Worm (Caenorhabditis elegans) whole organism, L3 larva: ENCODE results near the gene ehn-3.
A peak's percentile ranks its signal among the peaks of the same experiment; 100 is the strongest.

Experiments used
- R02D3.7 ChIP-seq: fragments of 150-350 bp; optimal IDR thresholded peaks from 2 replicates; lab custom pipeline; 2014; ENCODE audit warnings: missing biosample characterization, missing genetic modification characterization
- ZK546.5 ChIP-seq: sonication (generic microtip); optimal IDR thresholded peaks from 2 replicates; lab custom pipeline; 2017; ENCODE audit warnings: missing biosample characterization, missing genetic modification characterization
- aly-2 ChIP-seq: fragments of 150-350 bp; optimal IDR thresholded peaks from 2 replicates; lab custom pipeline; 2014; ENCODE audit warnings: missing biosample characterization, missing genetic modification characterization
- ama-1 ChIP-seq: fragments of 150-350 bp; optimal IDR thresholded peaks from 2 replicates; lab custom pipeline; 2018
- ceh-28 ChIP-seq: fragments of 150-350 bp; optimal IDR thresholded peaks from 2 replicates; lab custom pipeline; 2014; ENCODE audit warnings: missing biosample characterization, missing genetic modification reagents, missing genetic modification characterization
- ceh-82 ChIP-seq: fragments of 150-350 bp; optimal IDR thresholded peaks from 2 replicates; lab custom pipeline; 2014; ENCODE audit warnings: missing biosample characterization, missing genetic modification characterization
- ceh-9 ChIP-seq: sonication (generic microtip); optimal IDR thresholded peaks from 2 replicates; lab custom pipeline; 2018; ENCODE audit warnings: missing biosample characterization, missing genetic modification characterization
- daf-12 ChIP-seq: fragments of 150-350 bp; optimal IDR thresholded peaks from 2 replicates; lab custom pipeline; 2014; ENCODE audit warnings: missing biosample characterization, missing genetic modification reagents, missing genetic modification characterization
- egl-5 ChIP-seq: fragments of 150-350 bp; optimal IDR thresholded peaks from 2 replicates; lab custom pipeline; 2017; ENCODE audit warnings: missing biosample characterization, missing genetic modification reagents, missing genetic modification characterization, inconsistent platforms
- elt-1 ChIP-seq: fragments of 150-350 bp; optimal IDR thresholded peaks from 2 replicates; lab custom pipeline; 2014; ENCODE audit warnings: missing biosample characterization, missing genetic modification characterization
- elt-2 ChIP-seq: sonication (generic microtip); optimal IDR thresholded peaks from 2 replicates; lab custom pipeline; 2016; ENCODE audit warnings: missing genetic modification reagents, mild to moderate bottlenecking, missing genetic modification characterization, missing compliant biosample characterization
- elt-3 ChIP-seq, 3 experiments: fragments of 150-350 bp in 1 of 3; sonication (generic microtip) in 2 of 3; optimal IDR thresholded peaks; 2 replicates in 2 of 3; 4 replicates in 1 of 3; lab custom pipeline; 2014 to 2017; ENCODE audit warnings: missing biosample characterization in 3 of 3, missing genetic modification characterization in 3 of 3
- eor-1 ChIP-seq, 2 experiments: fragments of 150-350 bp; optimal IDR thresholded peaks; 2 replicates each; lab custom pipeline; 2014 to 2018; ENCODE audit warnings: missing biosample characterization in 2 of 2, missing genetic modification characterization in 2 of 2
- fkh-10 ChIP-seq: sonication (generic microtip); optimal IDR thresholded peaks from 2 replicates; lab custom pipeline; 2017; ENCODE audit warnings: missing biosample characterization, missing genetic modification reagents, missing genetic modification characterization
- fkh-2 ChIP-seq: fragments of 150-350 bp; optimal IDR thresholded peaks from 2 replicates; lab custom pipeline; 2014; ENCODE audit warnings: missing biosample characterization, missing genetic modification reagents, missing genetic modification characterization
- fos-1 ChIP-seq: fragments of 150-350 bp; optimal IDR thresholded peaks from 2 replicates; lab custom pipeline; 2014; ENCODE audit warnings: missing biosample characterization, missing genetic modification characterization
- hmg-11 ChIP-seq: sonication (generic microtip); optimal IDR thresholded peaks from 2 replicates; lab custom pipeline; 2016; ENCODE audit warnings: missing genetic modification characterization, missing compliant biosample characterization
- jun-1 ChIP-seq: fragments of 150-350 bp; optimal IDR thresholded peaks from 2 replicates; lab custom pipeline; 2014; ENCODE audit warnings: missing biosample characterization, missing genetic modification reagents, missing genetic modification characterization
- lin-15B ChIP-seq: fragments of 150-350 bp; optimal IDR thresholded peaks from 2 replicates; lab custom pipeline; 2014; ENCODE audit warnings: missing biosample characterization, missing genetic modification characterization
- lin-39 ChIP-seq: fragments of 150-350 bp; optimal IDR thresholded peaks from 2 replicates; lab custom pipeline; 2018; ENCODE audit warnings: missing biosample characterization, missing genetic modification reagents, missing genetic modification characterization
- lsy-12 ChIP-seq: sonication (generic microtip); optimal IDR thresholded peaks from 2 replicates; lab custom pipeline; 2016; ENCODE audit warnings: mild to moderate bottlenecking, missing genetic modification characterization, missing compliant biosample characterization
- mdl-1 ChIP-seq: fragments of 150-350 bp; optimal IDR thresholded peaks from 2 replicates; lab custom pipeline; 2014; ENCODE audit warnings: missing biosample characterization, missing genetic modification characterization
- nfya-1 ChIP-seq: sonication (generic microtip); optimal IDR thresholded peaks from 2 replicates; lab custom pipeline; 2017; ENCODE audit warnings: missing genetic modification characterization, mild to moderate bottlenecking, missing compliant biosample characterization, antibody characterized with exemption, moderate library complexity; ENCODE audit not compliant: insufficient read depth
- nhr-11 ChIP-seq: fragments of 150-350 bp; optimal IDR thresholded peaks from 2 replicates; lab custom pipeline; 2014; ENCODE audit warnings: missing biosample characterization, missing genetic modification characterization
- nhr-12 ChIP-seq: fragments of 150-350 bp; optimal IDR thresholded peaks from 2 replicates; lab custom pipeline; 2014; ENCODE audit warnings: missing biosample characterization, missing genetic modification characterization
- nhr-23 ChIP-seq: fragments of 150-350 bp; optimal IDR thresholded peaks from 2 replicates; lab custom pipeline; 2014; ENCODE audit warnings: missing biosample characterization, missing genetic modification reagents, missing genetic modification characterization
- nhr-237 ChIP-seq: fragments of 150-350 bp; optimal IDR thresholded peaks from 2 replicates; lab custom pipeline; 2014; ENCODE audit warnings: missing biosample characterization, missing genetic modification characterization
- nhr-25 ChIP-seq: sonication (generic microtip); optimal IDR thresholded peaks from 2 replicates; lab custom pipeline; 2017; ENCODE audit warnings: missing biosample characterization, missing genetic modification characterization
- nhr-28 ChIP-seq: fragments of 150-350 bp; optimal IDR thresholded peaks from 2 replicates; lab custom pipeline; 2014; ENCODE audit warnings: missing biosample characterization, missing genetic modification characterization
- nhr-43 ChIP-seq: sonication (generic microtip); optimal IDR thresholded peaks from 2 replicates; lab custom pipeline; 2016; ENCODE audit warnings: mild to moderate bottlenecking, missing genetic modification characterization, missing compliant biosample characterization; ENCODE audit not compliant: poor library complexity, severe bottlenecking
- nhr-67 ChIP-seq: fragments of 150-350 bp; optimal IDR thresholded peaks from 2 replicates; lab custom pipeline; 2014; ENCODE audit warnings: missing biosample characterization, missing genetic modification characterization
- nhr-76 ChIP-seq: fragments of 150-350 bp; sonication (generic microtip); optimal IDR thresholded peaks from 5 replicates; lab custom pipeline; 2014; ENCODE audit warnings: missing biosample characterization, missing genetic modification characterization
- nhr-77 ChIP-seq: fragments of 150-350 bp; optimal IDR thresholded peaks from 2 replicates; lab custom pipeline; 2014; ENCODE audit warnings: missing biosample characterization, missing genetic modification characterization
- pha-4 ChIP-seq: fragments of 150-350 bp; optimal IDR thresholded peaks from 2 replicates; lab custom pipeline; 2014; ENCODE audit warnings: missing biosample characterization, missing genetic modification reagents, missing genetic modification characterization
- pqm-1 ChIP-seq: fragments of 150-350 bp; optimal IDR thresholded peaks from 2 replicates; lab custom pipeline; 2017; ENCODE audit warnings: missing biosample characterization, missing genetic modification characterization, inconsistent platforms
- sea-2 ChIP-seq: fragments of 150-350 bp; sonication (generic microtip); optimal IDR thresholded peaks from 4 replicates; lab custom pipeline; 2014; ENCODE audit warnings: missing biosample characterization, missing genetic modification reagents, missing genetic modification characterization
- skn-1 ChIP-seq: fragments of 150-350 bp; optimal IDR thresholded peaks from 2 replicates; lab custom pipeline; 2014; ENCODE audit warnings: missing biosample characterization, missing genetic modification characterization
- snpc-4 ChIP-seq: fragments of 150-350 bp; optimal IDR thresholded peaks from 2 replicates; lab custom pipeline; 2014; ENCODE audit warnings: missing biosample characterization, missing genetic modification characterization
- unc-62 ChIP-seq: fragments of 150-350 bp; sonication (generic microtip); optimal IDR thresholded peaks from 4 replicates; lab custom pipeline; 2014; ENCODE audit warnings: missing biosample characterization, missing genetic modification reagents, missing genetic modification characterization
- zag-1 ChIP-seq: fragments of 150-350 bp; optimal IDR thresholded peaks from 2 replicates; lab custom pipeline; 2014; ENCODE audit warnings: missing biosample characterization, missing genetic modification characterization
- ztf-11 ChIP-seq: fragments of 150-350 bp; optimal IDR thresholded peaks from 2 replicates; lab custom pipeline; 2014; ENCODE audit warnings: missing biosample characterization, missing genetic modification characterization
- ztf-4 ChIP-seq: fragments of 150-350 bp; optimal IDR thresholded peaks from 2 replicates; lab custom pipeline; 2014; ENCODE audit warnings: missing biosample characterization, missing genetic modification characterization

Gene ehn-3

ce11 chrIV:5374321-5374720 lies 44.7 kb downstream of the ehn-3 start:
- TF ChIP-seq fos-1 (tag; lab: Kevin White, UChicago), result peak; percentile 57
- TF ChIP-seq ceh-28 (tag; lab: Kevin White, UChicago), result peak; percentile 27
- TF ChIP-seq elt-2 (tag; lab: Kevin White, UChicago), result peak; percentile 55
- TF ChIP-seq lin-39 (tag; lab: Kevin White, UChicago), result no peak
- no peak for TF ChIP-seq hmg-11 (tag; lab: Kevin White, UChicago)
- no peak for TF ChIP-seq unc-62
- no peak for TF ChIP-seq elt-3 (tag; optimal IDR thresholded peaks at IDR 0.05; lab: Kevin White, UChicago)
- TF ChIP-seq lsy-12 (tag; lab: Kevin White, UChicago), result no peak
- TF ChIP-seq nhr-77 (tag; lab: Kevin White, UChicago), result peak; percentile 13
- TF ChIP-seq skn-1 (tag; lab: Kevin White, UChicago), result no peak
- TF ChIP-seq nhr-28, result no peak
- no peak for TF ChIP-seq fkh-2 (tag; lab: Kevin White, UChicago)
- no peak for TF ChIP-seq elt-1 (tag; lab: Kevin White, UChicago)
- TF ChIP-seq nhr-76 (tag; lab: Kevin White, UChicago), result no peak
- TF ChIP-seq aly-2 (tag; lab: Kevin White, UChicago), result no peak
- no peak for TF ChIP-seq eor-1 (tag; optimal IDR thresholded peaks at IDR 0.05; lab: Kevin White, UChicago)

- peak; percentile 42 for TF ChIP-seq nhr-23 (tag; lab: Kevin White, UChicago)
- peak; percentile 40 for TF ChIP-seq nfya-1 (tag; lab: Kevin White, UChicago)
- no peak for TF ChIP-seq jun-1 (tag; lab: Kevin White, UChicago)
- TF ChIP-seq lsy-12 (tag; lab: Kevin White, UChicago), result no peak
- TF ChIP-seq pqm-1 (tag; lab: Kevin White, UChicago), result no peak
- TF ChIP-seq unc-62, result no peak
- TF ChIP-seq nhr-76 (tag; lab: Kevin White, UChicago), result no peak
- TF ChIP-seq nhr-11 (tag; lab: Kevin White, UChicago), result no peak
- TF ChIP-seq, all 47 proteins: peak for 2
Observed at ce11 chrIV:5370914-5371313, 48.1 kb downstream of the ehn-3 start.

- TF ChIP-seq nhr-237 (tag; lab: Kevin White, UChicago) (no peak), nfya-1 (tag; lab: Kevin White, UChicago) (no peak), nhr-12 (tag; lab: Kevin White, UChicago) (no peak), ztf-4 (tag; lab: Kevin White, UChicago) (no peak), lsy-12 (tag; lab: Kevin White, UChicago) (no peak), nhr-25 (tag; lab: Kevin White, UChicago) (no peak), daf-12 (tag; lab: Kevin White, UChicago) (no peak), nhr-11 (tag; lab: Kevin White, UChicago) (no peak), lin-15B (tag; lab: Kevin White, UChicago) (no peak), eor-1 (tag; optimal IDR thresholded peaks at IDR 0.05; lab: Kevin White, UChicago) (no peak)
Observed at ce11 chrIV:5369414-5369813, 49.6 kb downstream of the ehn-3 start, which contains the start of gene F41H10.3. TSS of gene F41H10.3 (plus strand) at chrIV:5369801.

ce11 chrIV:5368860-5369259 lies 50.2 kb downstream of the ehn-3 start:
- TF ChIP-seq pqm-1 (tag; lab: Kevin White, UChicago) (no peak), nhr-11 (tag; lab: Kevin White, UChicago) (no peak), R02D3.7 (tag; lab: Kevin White, UChicago) (no peak), ama-1 (lab: Kevin White, UChicago) (peak; percentile 60), zag-1 (no peak), sea-2 (GFP tag; lab: Kevin White, UChicago) (no peak), mdl-1 (tag; lab: Kevin White, UChicago) (no peak), nhr-43 (tag; lab: Kevin White, UChicago) (no peak), lin-39 (tag; lab: Kevin White, UChicago) (peak; percentile 31), jun-1 (tag; lab: Kevin White, UChicago) (no peak), ztf-11 (no peak), nfya-1 (tag; lab: Kevin White, UChicago) (peak; percentile 39), ZK546.5 (tag; lab: Kevin White, UChicago) (no peak), hmg-11 (tag; lab: Kevin White, UChicago) (peak; percentile 53), pha-4 (tag; lab: Kevin White, UChicago) (peak; percentile 37), nhr-67 (tag; lab: Kevin White, UChicago) (no peak), egl-5 (tag; lab: Kevin White, UChicago) (no peak), snpc-4 (tag; lab: Kevin White, UChicago) (no peak), elt-3 (tag; optimal IDR thresholded peaks at IDR 0.05; lab: Kevin White, UChicago) (no peak), ceh-82 (tag; lab: Kevin White, UChicago) (no peak), nhr-23 (tag; lab: Kevin White, UChicago) (no peak), unc-62 (no peak), ceh-28 (tag; lab: Kevin White, UChicago) (peak; percentile 70), ceh-9 (no peak), elt-2 (tag; lab: Kevin White, UChicago) (peak; percentile 25), fkh-10 (no peak), eor-1 (tag; optimal IDR thresholded peaks at IDR 0.05; lab: Kevin White, UChicago) (no peak), skn-1 (tag; lab: Kevin White, UChicago) (no peak), nhr-237 (tag; lab: Kevin White, UChicago) (no peak), daf-12 (tag; lab: Kevin White, UChicago) (no peak), fkh-2 (tag; lab: Kevin White, UChicago) (no peak), fos-1 (tag; lab: Kevin White, UChicago) (no peak), lsy-12 (tag; lab: Kevin White, UChicago) (no peak), nhr-25 (tag; lab: Kevin White, UChicago) (peak; percentile 58), lin-15B (tag; lab: Kevin White, UChicago) (peak; percentile 70)
